Worm (Caenorhabditis elegans) whole organism, late embryonic: Measurements from ENCODE around the gene dmsr-10.

ENCODE experiments used
- ama-1 ChIP-seq: fragments of 150-350 bp; optimal IDR thresholded peaks from 2 replicates; lab custom pipeline; 2014
- ceh-14 ChIP-seq: sonication (generic microtip); optimal IDR thresholded peaks from 2 replicates; lab custom pipeline; 2016; ENCODE audit warnings: missing genotype, missing genetic modification characterization, missing compliant biosample characterization
- ceh-18 ChIP-seq: sonication (generic microtip); optimal IDR thresholded peaks from 2 replicates; lab custom pipeline; 2016; ENCODE audit warnings: missing genetic modification characterization, missing compliant biosample characterization
- dve-1 ChIP-seq: sonication (generic microtip); optimal IDR thresholded peaks from 2 replicates; lab custom pipeline; 2017; ENCODE audit warnings: antibody characterized with exemption, mild to moderate bottlenecking, missing genetic modification characterization, missing compliant biosample characterization
- eyg-1 ChIP-seq: sonication (generic microtip); optimal IDR thresholded peaks from 2 replicates; lab custom pipeline; 2016; ENCODE audit warnings: missing genotype, missing genetic modification characterization, missing compliant biosample characterization
- fkh-10 ChIP-seq: fragments of 150-350 bp; optimal IDR thresholded peaks from 2 replicates; lab custom pipeline; 2014; ENCODE audit warnings: missing biosample characterization, missing genetic modification reagents, missing genetic modification characterization
- madf-2 ChIP-seq: sonication (generic microtip); optimal IDR thresholded peaks from 2 replicates; lab custom pipeline; 2017; ENCODE audit warnings: missing genetic modification characterization, missing compliant biosample characterization
- nfya-1 ChIP-seq: sonication (generic microtip); optimal IDR thresholded peaks from 2 replicates; lab custom pipeline; 2017; ENCODE audit warnings: missing genetic modification characterization, mild to moderate bottlenecking, missing compliant biosample characterization, antibody characterized with exemption, moderate library complexity
- pros-1 ChIP-seq: fragments of 150-350 bp; optimal IDR thresholded peaks from 2 replicates; lab custom pipeline; 2014; ENCODE audit warnings: missing biosample characterization, missing genetic modification reagents, missing genetic modification characterization
- sox-2 ChIP-seq: fragments of 200-800 bp; sonication (Bioruptor generic); IDR thresholded peaks from 2 replicates; pipeline ENCODE4 v1.3.6; 2022; ENCODE audit warnings: missing genetic modification reagents, missing genetic modification characterization, missing compliant biosample characterization
- unc-3 ChIP-seq, 2 experiments: fragments of 200-800 bp in 1 of 2; sonication (Bioruptor generic) in 1 of 2; sonication (generic microtip) in 1 of 2; conservative IDR thresholded peaks in 1 of 2; optimal IDR thresholded peaks in 1 of 2; 2 replicates each; pipeline versions ENCODE4 v1.3.6 to Lab custom; 2016 to 2022; ENCODE audit warnings: missing compliant biosample characterization in 2 of 2, missing genetic modification characterization in 2 of 2, missing genetic modification reagents in 1 of 2

DNA sequence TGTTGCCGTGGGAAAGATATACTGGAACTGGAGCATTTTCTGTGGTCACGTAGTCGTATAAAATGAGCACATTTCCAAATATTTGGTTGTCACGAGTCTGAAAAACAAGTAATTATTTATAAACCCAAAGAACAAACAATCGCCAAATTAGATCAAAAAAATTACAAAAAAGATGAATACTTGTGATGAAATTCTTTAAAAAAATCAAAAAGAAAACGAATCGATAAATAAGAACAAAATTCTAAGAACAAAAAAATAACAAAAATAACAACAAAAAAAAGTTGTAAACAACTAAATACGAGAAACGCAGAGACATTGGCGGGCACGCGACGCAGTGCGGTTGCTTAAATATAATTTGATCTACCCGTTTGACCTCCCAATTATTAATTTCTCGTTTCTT, 28.0 kb downstream of the dmsr-10 start, which contains the start of gene ZC404.16:
- TF ChIP-seq pros-1 (tag; lab: Kevin White, UChicago) (no peak), fkh-10 (GFP tag; lab: Kevin White, UChicago) (no peak), dve-1 (tag; lab: Kevin White, UChicago) (no peak), unc-3 (GFP tag; conservative IDR thresholded peaks at IDR 0.05; lab: Robert Waterston, UW) (no peak), unc-3 (tag; optimal IDR thresholded peaks at IDR 0.05; lab: Kevin White, UChicago) (no peak), ceh-18 (tag; lab: Kevin White, UChicago) (no peak), sox-2 (GFP tag; lab: Robert Waterston, UW) (no peak), nfya-1 (tag; lab: Kevin White, UChicago) (no peak), ama-1 (lab: Kevin White, UChicago) (no peak), madf-2 (no peak), eyg-1 (no peak), ceh-14 (tag; lab: Kevin White, UChicago) (no peak)
